Worm (Caenorhabditis elegans) whole organism, L1 larva: ENCODE data around the gene Y51A2B.5.
"Not testable (repeated sequence)": the region's sequence is repeated elsewhere in the genome, so short reads cannot be mapped to it uniquely, and the experiment has no call there.

Source experiments
- elt-3 ChIP-seq, 6 experiments: fragments of 150-350 bp in 1 of 6; sonication (generic microtip); optimal IDR thresholded peaks; 2 replicates each; lab custom pipeline; 2017 to 2018; ENCODE audit warnings: missing biosample characterization in 6 of 6, missing genetic modification characterization in 6 of 6, inconsistent platforms in 1 of 6
- pag-3 ChIP-seq: sonication (generic microtip); optimal IDR thresholded peaks from 2 replicates; lab custom pipeline; 2017; ENCODE audit warnings: missing genetic modification characterization, mild to moderate bottlenecking, missing compliant biosample characterization, antibody characterized with exemption, borderline replicate concordance; ENCODE audit not compliant: insufficient read depth
- vab-15 ChIP-seq: sonication (generic microtip); optimal IDR thresholded peaks from 2 replicates; lab custom pipeline; 2017; ENCODE audit warnings: missing genotype, mild to moderate bottlenecking, missing genetic modification characterization, missing compliant biosample characterization

ce11 chrV:18404767-18405166, 15.7 kb downstream of the Y51A2B.5 start, which contains the start of gene srh-209:
- TF ChIP-seq pag-3; vab-15 (tag; lab: Kevin White, UChicago); elt-3 (tag; optimal IDR thresholded peaks at IDR 0.05; lab: Kevin White, UChicago): not testable (repeated sequence)
